Fruit fly (Drosophila melanogaster): ENCODE results near the gene CG14712.

The CG14712 gene

DNA sequence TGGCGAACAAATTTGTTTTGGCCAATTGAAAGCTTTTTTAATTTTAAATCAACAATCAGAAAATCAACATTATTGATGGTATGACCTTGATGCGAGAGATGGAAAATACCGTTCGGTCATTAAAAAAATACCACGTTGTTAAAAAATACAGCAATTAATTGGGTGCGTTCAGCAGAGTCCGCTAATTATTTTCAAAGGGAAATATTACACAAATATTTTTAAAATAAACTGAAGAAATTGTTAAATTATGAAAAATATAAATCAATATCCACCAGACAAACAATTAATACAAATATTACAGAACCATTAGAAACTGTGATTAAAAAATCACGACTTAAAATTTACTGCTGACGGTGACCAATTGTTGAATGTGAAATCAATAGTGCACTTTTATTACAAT, 49.5 kb downstream of the CG14712 start, which contains the start of gene CG18476 (continued):
- peak; percentile 89 for TF ChIP-seq CG10209 (GFP tag; optimal IDR thresholded peaks at IDR 0.05)
- TF ChIP-seq CG2116 (GFP tag; optimal IDR thresholded peaks at IDR 0.05) = peak; percentile 66
- no peak for TF ChIP-seq Lpt (GFP tag; optimal IDR thresholded peaks at IDR 0.05)
- peak; percentile 95 for TF ChIP-seq Ptx1 (GFP tag; IDR thresholded peaks at IDR 0.05)
- TF ChIP-seq CG13894 (tag; optimal IDR thresholded peaks at IDR 0.05) = peak; percentile 84
- TF ChIP-seq CG4854 (GFP tag; optimal IDR thresholded peaks at IDR 0.05) = peak; percentile 67
- peak; percentile 86 for TF ChIP-seq CG14050 (GFP tag; IDR thresholded peaks at IDR 0.05)
- TF ChIP-seq zfh2 (GFP tag; optimal IDR thresholded peaks at IDR 0.05) = peak; percentile 68
- peak; percentile 85 for TF ChIP-seq wor (GFP tag; IDR thresholded peaks at IDR 0.05)
- peak; percentile 92 for TF ChIP-seq CG9817 (tag; optimal IDR thresholded peaks at IDR 0.05)
- TF ChIP-seq E2f2 (GFP tag; IDR thresholded peaks at IDR 0.05) = peak; percentile 74
- peak; percentile 77 for TF ChIP-seq Deaf1 (tag; optimal IDR thresholded peaks at IDR 0.05)
- TF ChIP-seq Tbp (GFP tag; optimal IDR thresholded peaks at IDR 0.05) = no peak
- no peak for TF ChIP-seq crol (GFP tag; IDR thresholded peaks at IDR 0.05)
- TF ChIP-seq eve (GFP tag; optimal IDR thresholded peaks at IDR 0.05) = no peak
- TF ChIP-seq Dp (GFP tag; optimal IDR thresholded peaks at IDR 0.05) = peak; percentile 33
- peak; percentile 57 for TF ChIP-seq CG30431 (GFP tag; optimal IDR thresholded peaks at IDR 0.05)
- TF ChIP-seq CG14965 (GFP tag; optimal IDR thresholded peaks at IDR 0.05; ENCODE audit: borderline replicate concordance) = no peak
- peak; percentile 78 for TF ChIP-seq B-H2 (GFP tag; optimal IDR thresholded peaks at IDR 0.05)
- peak; percentile 46 to 74 for TF ChIP-seq chif (GFP tag; optimal IDR thresholded peaks at IDR 0.05)
- TF ChIP-seq ac (GFP tag; optimal IDR thresholded peaks at IDR 0.05) = peak; percentile 34
- peak; percentile 87 for TF ChIP-seq CG10267 (tag; optimal IDR thresholded peaks at IDR 0.05)
- TF ChIP-seq CG15073 (GFP tag; optimal IDR thresholded peaks at IDR 0.05) = no peak
- peak; percentile 72 for TF ChIP-seq bowl (GFP tag; IDR thresholded peaks at IDR 0.05)
- TF ChIP-seq Bgb (GFP tag; IDR thresholded peaks at IDR 0.05; ENCODE audit: partially characterized antibody) = no peak
- TF ChIP-seq CG32767 (GFP tag; IDR thresholded peaks at IDR 0.05) = peak; percentile 87
- TF ChIP-seq CG17328 (GFP tag; IDR thresholded peaks at IDR 0.05) = peak; percentile 93
- TF ChIP-seq CG34376 (GFP tag; optimal IDR thresholded peaks at IDR 0.05) = peak; percentile 75
- TF ChIP-seq CG8359 (GFP tag; optimal IDR thresholded peaks at IDR 0.05; ENCODE audit: borderline replicate concordance) = peak; percentile 73
- no peak for TF ChIP-seq Opbp (GFP tag; IDR thresholded peaks at IDR 0.05; ENCODE audit: partially characterized antibody)
- peak; percentile 80 for TF ChIP-seq gro (GFP tag; optimal IDR thresholded peaks at IDR 0.05)
- peak; percentile 39 for TF ChIP-seq CG1792 (GFP tag; optimal IDR thresholded peaks at IDR 0.05)
- peak; percentile 75 for TF ChIP-seq CG8281 (tag; optimal IDR thresholded peaks at IDR 0.05)
- TF ChIP-seq CoRest (tag; optimal IDR thresholded peaks at IDR 0.05) = peak; percentile 96
- peak; percentile 73 for TF ChIP-seq CG10321 (GFP tag; IDR thresholded peaks at IDR 0.05)
- peak in 1 of 3 experiments; percentile 50 for TF ChIP-seq Stat92E (GFP tag; optimal IDR thresholded peaks at IDR 0.05)
- TF ChIP-seq D19A (tag; optimal IDR thresholded peaks at IDR 0.05) = peak; percentile 87
- peak; percentile 52 to 95 for TF ChIP-seq Hr51 (GFP tag; optimal IDR thresholded peaks at IDR 0.05)
- TF ChIP-seq CG11456 (GFP tag; IDR thresholded peaks at IDR 0.05) = peak; percentile 92
- no peak for TF ChIP-seq Dref (GFP tag; IDR thresholded peaks at IDR 0.05)

DNA sequence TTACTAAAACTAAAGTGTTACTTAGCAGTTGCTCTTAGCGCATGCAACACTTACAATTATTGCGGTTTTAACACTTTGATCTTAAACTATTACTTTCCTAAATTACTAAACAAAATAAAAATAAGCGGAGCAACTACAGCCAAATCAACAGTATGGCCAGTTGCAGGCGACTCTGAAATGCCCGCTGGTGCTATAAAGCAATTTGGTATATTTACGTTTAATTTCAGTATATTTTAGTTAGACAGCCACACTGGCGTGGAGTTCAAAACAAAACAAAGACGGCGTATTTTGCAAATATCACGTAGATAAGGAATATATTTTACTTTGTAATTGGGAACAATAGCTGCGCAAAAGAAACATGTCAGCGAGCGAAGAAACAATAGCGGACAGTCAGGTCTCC, 51.0 kb downstream of the CG14712 start, which contains the start of the genes Taf12 and Ho:
TSS of gene Taf12 (minus strand) at position 178 of the 400 bp plus-strand sequence.
TSS of gene Ho (plus strand) at position 231 of the 400 bp plus-strand sequence.
- TF ChIP-seq CG9797 (GFP tag; optimal IDR thresholded peaks at IDR 0.05) = peak; percentile 93
- no peak for TF ChIP-seq disco-r (GFP tag; optimal IDR thresholded peaks at IDR 0.05)
- TF ChIP-seq CG12219 (GFP tag; optimal IDR thresholded peaks at IDR 0.05) = no peak
- no peak for TF ChIP-seq tup (GFP tag; optimal IDR thresholded peaks at IDR 0.05)
- no peak for TF ChIP-seq CG17385 (GFP tag; optimal IDR thresholded peaks at IDR 0.05)
- peak; percentile 38 for TF ChIP-seq BEAF-32 (GFP tag; optimal IDR thresholded peaks at IDR 0.05)
- TF ChIP-seq CG16779 (GFP tag; IDR thresholded peaks at IDR 0.05) = no peak
- no peak for TF ChIP-seq Stat92E (GFP tag; optimal IDR thresholded peaks at IDR 0.05)
- TF ChIP-seq org-1 (GFP tag; optimal IDR thresholded peaks at IDR 0.05) = no peak
- TF ChIP-seq CG17186 (GFP tag; optimal IDR thresholded peaks at IDR 0.05) = peak; percentile 1
- peak; percentile 91 for TF ChIP-seq MBD-R2 (GFP tag; IDR thresholded peaks at IDR 0.05)
- peak; percentile 55 for TF ChIP-seq Myb (GFP tag; optimal IDR thresholded peaks at IDR 0.05)
- no peak for TF ChIP-seq Xrp1 (GFP tag; IDR thresholded peaks at IDR 0.05)
- no peak for TF ChIP-seq dm (GFP tag; optimal IDR thresholded peaks at IDR 0.05)

Data from whole organism, embryonic.